Fruit fly (Drosophila melanogaster): ENCODE results near the gene HtrA2.

DNA sequence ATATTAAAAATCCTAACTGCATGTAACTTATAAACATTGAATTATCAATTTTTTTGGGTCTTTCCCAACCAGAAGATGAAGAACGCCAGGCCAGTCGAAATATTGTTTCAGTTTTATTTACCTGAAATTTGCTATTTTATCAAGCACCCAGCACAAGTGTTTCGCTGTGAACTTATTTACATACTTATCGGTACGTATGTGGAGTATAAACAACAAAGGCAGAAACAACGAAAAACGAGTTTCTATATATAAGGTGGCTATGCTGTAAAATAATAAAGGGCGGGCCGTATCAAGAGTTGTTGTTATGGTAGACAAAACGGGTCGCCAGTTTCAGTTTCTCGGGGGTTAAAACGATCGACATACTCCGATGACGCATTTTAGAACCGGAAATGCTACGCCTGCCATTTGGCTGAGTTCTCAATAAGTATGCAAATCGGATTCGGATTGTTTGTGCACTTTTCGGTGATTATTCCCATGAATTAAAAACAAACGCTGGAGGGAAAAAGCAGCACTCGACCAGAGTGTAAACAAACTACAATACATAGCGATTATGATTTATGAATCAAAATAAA, 31.8 kb downstream of the HtrA2 start:
- TF ChIP-seq CG17806 (tag; optimal IDR thresholded peaks at IDR 0.05) (no peak), CG8301 (tag; optimal IDR thresholded peaks at IDR 0.05) (no peak), CG34367 (tag; optimal IDR thresholded peaks at IDR 0.05) (no peak), CG8159 (tag; optimal IDR thresholded peaks at IDR 0.05) (no peak), CG9948 (tag; optimal IDR thresholded peaks at IDR 0.05) (no peak), rn (GFP tag; IDR thresholded peaks at IDR 0.05) (no peak), CG32121 (GFP tag; IDR thresholded peaks at IDR 0.05) (no peak), Pif1A (GFP tag; optimal IDR thresholded peaks at IDR 0.05) (no peak), CG14655 (GFP tag; optimal IDR thresholded peaks at IDR 0.05) (no peak), Snoo (tag; optimal IDR thresholded peaks at IDR 0.05) (no peak), CG15710 (tag; optimal IDR thresholded peaks at IDR 0.05) (no peak)

All from whole organism, pupa.